Worm (Caenorhabditis elegans) whole organism, L4 larva: ENCODE measurements around the gene hira-1.

Experiments used
- D1046.2 ChIP-seq: fragments of 200-800 bp; sonication (Bioruptor generic); IDR thresholded peaks from 2 replicates; pipeline ENCODE4 v1.3.6; 2022; ENCODE audit warnings: missing genetic modification characterization, missing compliant biosample characterization
- F10B5.3 ChIP-seq: sonication (generic microtip); optimal IDR thresholded peaks from 2 replicates; lab custom pipeline; 2016; ENCODE audit warnings: mild to moderate bottlenecking, missing genetic modification characterization, missing compliant biosample characterization
- F37D6.2 ChIP-seq: sonication (generic microtip); optimal IDR thresholded peaks from 2 replicates; lab custom pipeline; 2016; ENCODE audit warnings: mild to moderate bottlenecking, missing genetic modification characterization, missing compliant biosample characterization
- R02D3.7 ChIP-seq: fragments of 150-350 bp; sonication (generic microtip); optimal IDR thresholded peaks from 3 replicates; lab custom pipeline; 2014; ENCODE audit warnings: missing biosample characterization, missing genetic modification characterization
- T20F7.1 ChIP-seq: fragments of 200-800 bp; sonication (Bioruptor generic); optimal IDR thresholded peaks from 2 replicates; lab custom pipeline; 2018; ENCODE audit warnings: mild to moderate bottlenecking, missing genetic modification characterization, missing compliant biosample characterization
- Y105C5A.15 ChIP-seq: fragments of 200-800 bp; sonication (Bioruptor generic); IDR thresholded peaks from 2 replicates; pipeline ENCODE4 v1.3.6; 2022; ENCODE audit warnings: missing genetic modification characterization, missing compliant biosample characterization
- Y48G9A.11 ChIP-seq: fragments of 200-800 bp; sonication (Bioruptor generic); IDR thresholded peaks from 2 replicates; pipeline ENCODE4 v1.3.6; 2022; ENCODE audit warnings: missing genetic modification reagents, missing genetic modification characterization, missing compliant biosample characterization
- Y5F2A.4 ChIP-seq: fragments of 200-800 bp; sonication (Bioruptor generic); optimal IDR thresholded peaks from 2 replicates; lab custom pipeline; 2018; ENCODE audit warnings: mild to moderate bottlenecking, missing genetic modification characterization, missing compliant biosample characterization
- ZK546.5 ChIP-seq, 2 experiments: sonication (generic microtip); optimal IDR thresholded peaks; 2 replicates each; lab custom pipeline; 2017; ENCODE audit warnings: missing biosample characterization in 2 of 2, missing genetic modification characterization in 2 of 2
- aly-2 ChIP-seq: sonication (generic microtip); optimal IDR thresholded peaks from 2 replicates; lab custom pipeline; 2018; ENCODE audit warnings: missing biosample characterization, missing genetic modification characterization
- ceh-20 ChIP-seq: fragments of 200-800 bp; sonication (Bioruptor generic); IDR thresholded peaks from 2 replicates; pipeline ENCODE4 v1.3.6; 2022; ENCODE audit warnings: missing genetic modification reagents, missing genetic modification characterization, missing compliant biosample characterization
- ceh-28 ChIP-seq: fragments of 150-350 bp; optimal IDR thresholded peaks from 2 replicates; lab custom pipeline; 2014; ENCODE audit warnings: missing biosample characterization, missing genetic modification reagents, missing genetic modification characterization
- ceh-62 ChIP-seq: sonication (generic microtip); optimal IDR thresholded peaks from 2 replicates; lab custom pipeline; 2017; ENCODE audit warnings: missing biosample characterization, missing genetic modification characterization
- ctbp-1 ChIP-seq: fragments of 200-800 bp; sonication (Bioruptor generic); IDR thresholded peaks from 2 replicates; pipeline ENCODE4 v1.3.6; 2022; ENCODE audit warnings: missing genetic modification reagents, missing genetic modification characterization, missing compliant biosample characterization
- daf-12 ChIP-seq: fragments of 150-350 bp; optimal IDR thresholded peaks from 2 replicates; lab custom pipeline; 2014; ENCODE audit warnings: missing biosample characterization, missing genetic modification reagents, missing genetic modification characterization
- daf-16 ChIP-seq, 3 experiments: sonication (generic microtip); optimal IDR thresholded peaks; 2 replicates each; lab custom pipeline; 2016 to 2017; ENCODE audit warnings: missing genetic modification characterization in 3 of 3, missing genetic modification reagents in 3 of 3, mild to moderate bottlenecking in 2 of 3, missing compliant biosample characterization in 2 of 3, missing biosample characterization in 1 of 3, moderate library complexity in 1 of 3
- daf-19 ChIP-seq: fragments of 200-800 bp; sonication (Bioruptor generic); conservative IDR thresholded peaks from 2 replicates; pipeline ENCODE4 v1.3.6; 2022; ENCODE audit warnings: missing genetic modification characterization, missing compliant biosample characterization
- daf-8 ChIP-seq: fragments of 200-800 bp; sonication (Bioruptor generic); IDR thresholded peaks from 2 replicates; pipeline ENCODE4 v1.3.6; 2022; ENCODE audit warnings: missing genetic modification characterization, missing compliant biosample characterization
- dmd-6 ChIP-seq: fragments of 200-800 bp; sonication (Bioruptor generic); IDR thresholded peaks from 2 replicates; pipeline ENCODE4 v1.3.6; 2022; ENCODE audit warnings: missing genetic modification reagents, missing genetic modification characterization, missing compliant biosample characterization
- dmd-8 ChIP-seq: fragments of 200-800 bp; sonication (Bioruptor generic); IDR thresholded peaks from 2 replicates; pipeline ENCODE4 v1.3.6; 2022; ENCODE audit warnings: missing genetic modification characterization, missing compliant biosample characterization
- dmd-9 ChIP-seq: fragments of 200-800 bp; sonication (Bioruptor generic); IDR thresholded peaks from 2 replicates; pipeline ENCODE4 v1.3.6; 2022; ENCODE audit warnings: missing genetic modification reagents, missing genetic modification characterization, missing compliant biosample characterization
- dpl-1 ChIP-seq: fragments of 150-350 bp; optimal IDR thresholded peaks from 2 replicates; lab custom pipeline; 2014; ENCODE audit warnings: missing biosample characterization, missing genetic modification reagents, missing genetic modification characterization
- duxl-1 ChIP-seq: sonication (generic microtip); optimal IDR thresholded peaks from 2 replicates; lab custom pipeline; 2016; ENCODE audit warnings: mild to moderate bottlenecking, missing genetic modification characterization, moderate library complexity, missing compliant biosample characterization; ENCODE audit not compliant: poor library complexity
- egl-43 ChIP-seq: fragments of 200-800 bp; sonication (Bioruptor generic); IDR thresholded peaks from 2 replicates; pipeline ENCODE4 v1.3.6; 2022; ENCODE audit warnings: missing genetic modification reagents, missing genetic modification characterization, missing compliant biosample characterization
- hif-1 ChIP-seq, 2 experiments: sonication (generic microtip); optimal IDR thresholded peaks; 2 replicates each; lab custom pipeline; 2016 to 2017; ENCODE audit warnings: missing compliant biosample characterization in 2 of 2, missing genetic modification characterization in 2 of 2, missing genetic modification reagents in 2 of 2, missing genotype in 2 of 2, mild to moderate bottlenecking in 1 of 2
- hlh-11 ChIP-seq: fragments of 200-800 bp; sonication (Bioruptor generic); optimal IDR thresholded peaks from 2 replicates; lab custom pipeline; 2018; ENCODE audit warnings: mild to moderate bottlenecking, missing genetic modification characterization, missing compliant biosample characterization
- hmg-1.1 ChIP-seq: fragments of 200-800 bp; sonication (Bioruptor generic); IDR thresholded peaks from 2 replicates; pipeline ENCODE4 v1.3.6; 2022; ENCODE audit warnings: missing genetic modification reagents, missing genetic modification characterization, missing compliant biosample characterization
- jun-1 ChIP-seq: fragments of 150-350 bp; optimal IDR thresholded peaks from 2 replicates; lab custom pipeline; 2014; ENCODE audit warnings: missing biosample characterization, missing genetic modification reagents, missing genetic modification characterization
- lin-15B ChIP-seq: fragments of 150-350 bp; sonication (generic microtip); optimal IDR thresholded peaks from 3 replicates; lab custom pipeline; 2014; ENCODE audit warnings: missing biosample characterization, missing genetic modification characterization
- lin-29 ChIP-seq: fragments of 200-800 bp; sonication (Bioruptor generic); IDR thresholded peaks from 2 replicates; pipeline ENCODE4 v1.3.6; 2022; ENCODE audit warnings: missing genetic modification reagents, missing genetic modification characterization, missing compliant biosample characterization
- lin-39 ChIP-seq: fragments of 150-350 bp; optimal IDR thresholded peaks from 2 replicates; lab custom pipeline; 2014; ENCODE audit warnings: missing biosample characterization, missing genetic modification reagents, missing genetic modification characterization
- madf-5 ChIP-seq, 2 experiments: fragments of 200-800 bp; sonication (Bioruptor generic); IDR thresholded peaks; 2 replicates each; pipeline ENCODE4 v1.3.6; 2022; ENCODE audit warnings: missing compliant biosample characterization in 2 of 2, missing genetic modification characterization in 2 of 2
- madf-9 ChIP-seq: fragments of 200-800 bp; sonication (Bioruptor generic); conservative IDR thresholded peaks from 2 replicates; pipeline ENCODE4 v1.3.6; 2022; ENCODE audit warnings: missing genetic modification reagents, missing genetic modification characterization, missing compliant biosample characterization
- mdt-29 ChIP-seq: fragments of 200-800 bp; sonication (Bioruptor generic); IDR thresholded peaks from 2 replicates; pipeline ENCODE4 v1.3.6; 2022; ENCODE audit warnings: missing genetic modification reagents, missing genetic modification characterization, missing compliant biosample characterization
- mxl-2 ChIP-seq: fragments of 200-800 bp; sonication (Bioruptor generic); conservative IDR thresholded peaks from 2 replicates; pipeline ENCODE4 v1.3.6; 2022; ENCODE audit warnings: missing genetic modification reagents, missing genetic modification characterization, missing compliant biosample characterization
- mxl-3 ChIP-seq: fragments of 200-800 bp; sonication (Bioruptor generic); optimal IDR thresholded peaks from 2 replicates; lab custom pipeline; 2018; ENCODE audit warnings: mild to moderate bottlenecking, missing genetic modification characterization, missing compliant biosample characterization
- nhr-11 ChIP-seq: fragments of 150-350 bp; optimal IDR thresholded peaks from 2 replicates; lab custom pipeline; 2014; ENCODE audit warnings: missing biosample characterization, missing genetic modification characterization
- nhr-48 ChIP-seq: sonication (generic microtip); optimal IDR thresholded peaks from 2 replicates; lab custom pipeline; 2016; ENCODE audit warnings: mild to moderate bottlenecking, missing genetic modification characterization, missing compliant biosample characterization
- nhr-6 ChIP-seq: fragments of 150-350 bp; optimal IDR thresholded peaks from 2 replicates; lab custom pipeline; 2014; ENCODE audit warnings: missing biosample characterization, missing genetic modification characterization
- nhr-76 ChIP-seq: fragments of 150-350 bp; optimal IDR thresholded peaks from 2 replicates; lab custom pipeline; 2014; ENCODE audit warnings: missing biosample characterization, missing genetic modification characterization
- pqm-1 ChIP-seq: sonication (generic microtip); optimal IDR thresholded peaks from 2 replicates; lab custom pipeline; 2017; ENCODE audit warnings: missing biosample characterization, missing genetic modification characterization
- rbr-2 ChIP-seq: sonication (generic microtip); optimal IDR thresholded peaks from 2 replicates; lab custom pipeline; 2016; ENCODE audit warnings: missing genotype, missing genetic modification characterization, missing compliant biosample characterization
- saeg-2 ChIP-seq: fragments of 200-800 bp; sonication (Bioruptor generic); IDR thresholded peaks from 2 replicates; pipeline ENCODE4 v1.3.6; 2022; ENCODE audit warnings: missing genetic modification reagents, missing genetic modification characterization, missing compliant biosample characterization
- set-16 ChIP-seq: fragments of 200-800 bp; sonication (Bioruptor generic); IDR thresholded peaks from 2 replicates; pipeline ENCODE4 v1.3.6; 2022; ENCODE audit warnings: missing genetic modification reagents, missing genetic modification characterization, missing compliant biosample characterization
- skn-1 ChIP-seq: fragments of 150-350 bp; optimal IDR thresholded peaks from 2 replicates; lab custom pipeline; 2014; ENCODE audit warnings: missing biosample characterization, missing genetic modification characterization
- snpc-4 ChIP-seq: fragments of 150-350 bp; optimal IDR thresholded peaks from 2 replicates; lab custom pipeline; 2014; ENCODE audit warnings: missing biosample characterization, missing genetic modification characterization
- tag-97 ChIP-seq: fragments of 200-800 bp; sonication (Bioruptor generic); IDR thresholded peaks from 2 replicates; pipeline ENCODE4 v1.3.6; 2022; ENCODE audit warnings: missing genetic modification characterization, missing compliant biosample characterization
- tra-1 ChIP-seq: fragments of 200-800 bp; sonication (Bioruptor generic); IDR thresholded peaks from 2 replicates; pipeline ENCODE4 v1.3.6; 2022; ENCODE audit warnings: missing genetic modification reagents, missing genetic modification characterization, missing compliant biosample characterization
- unc-130 ChIP-seq: sonication (generic microtip); optimal IDR thresholded peaks from 2 replicates; lab custom pipeline; 2016; ENCODE audit warnings: missing genetic modification reagents, missing genetic modification characterization, missing compliant biosample characterization
- vab-7 ChIP-seq: fragments of 200-800 bp; sonication (Bioruptor generic); IDR thresholded peaks from 2 replicates; pipeline ENCODE4 v1.3.6; 2022; ENCODE audit warnings: missing genetic modification reagents, missing genetic modification characterization, missing compliant biosample characterization
- zag-1 ChIP-seq: fragments of 150-350 bp; optimal IDR thresholded peaks from 2 replicates; lab custom pipeline; 2014; ENCODE audit warnings: missing biosample characterization, missing genetic modification characterization
- zfp-3 ChIP-seq: fragments of 200-800 bp; sonication (Bioruptor generic); conservative IDR thresholded peaks from 2 replicates; pipeline ENCODE4 v1.3.6; 2022; ENCODE audit warnings: missing genetic modification reagents, missing genetic modification characterization, missing compliant biosample characterization
- zip-11 ChIP-seq: fragments of 200-800 bp; sonication (Bioruptor generic); IDR thresholded peaks from 2 replicates; pipeline ENCODE4 v1.3.6; 2022; ENCODE audit warnings: missing genetic modification characterization, missing compliant biosample characterization

The hira-1 gene

DNA sequence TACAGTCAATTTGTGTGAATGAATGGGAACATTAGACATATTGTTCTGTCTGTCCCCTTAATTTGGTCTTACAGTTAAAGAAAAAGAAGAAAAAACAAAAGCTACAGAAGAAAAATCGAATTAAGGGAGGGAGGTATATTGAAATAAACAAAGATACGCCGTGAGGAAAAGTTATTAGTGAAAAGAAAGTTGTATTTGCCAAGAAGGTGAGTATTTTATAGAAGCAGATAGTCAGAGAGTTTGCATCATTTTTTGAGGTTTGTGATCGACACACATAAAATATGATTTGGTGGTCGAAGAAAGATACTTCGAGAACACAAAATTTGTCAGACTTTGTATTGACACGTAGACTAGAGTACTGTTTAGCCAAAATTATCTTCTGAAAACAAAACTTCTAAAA is 9.4 kb downstream of the hira-1 start (continued):
- TF ChIP-seq duxl-1 (no peak), daf-16 (GFP tag; optimal IDR thresholded peaks at IDR 0.05; lab: Kevin White, UChicago) (no peak), daf-16 (tag; optimal IDR thresholded peaks at IDR 0.05; lab: Kevin White, UChicago) (peak; percentile 13), aly-2 (tag; lab: Kevin White, UChicago) (no peak), F10B5.3 (tag; lab: Kevin White, UChicago) (no peak), egl-43 (GFP tag; lab: Robert Waterston, UW) (no peak), madf-5 (GFP tag; IDR thresholded peaks at IDR 0.05; lab: Robert Waterston, UW) (no peak), tra-1 (GFP tag; lab: Robert Waterston, UW) (no peak), jun-1 (tag; lab: Kevin White, UChicago) (no peak), mdt-29 (no peak), tag-97 (GFP tag; lab: Robert Waterston, UW) (no peak), zip-11 (GFP tag; lab: Robert Waterston, UW) (no peak), unc-130 (GFP tag; lab: Kevin White, UChicago) (no peak), zag-1 (tag; lab: Kevin White, UChicago) (no peak), dmd-8 (GFP tag; lab: Robert Waterston, UW) (no peak), zfp-3 (no peak), dmd-9 (GFP tag; lab: Robert Waterston, UW) (no peak), ceh-62 (tag; lab: Kevin White, UChicago) (no peak), mxl-2 (GFP tag; lab: Robert Waterston, UW) (no peak), F37D6.2 (no peak), madf-9 (GFP tag; lab: Robert Waterston, UW) (no peak), nhr-11 (tag; lab: Kevin White, UChicago) (no peak), dmd-6 (GFP tag; lab: Robert Waterston, UW) (peak; percentile 34; the same call in 1 of the 2 replicates), Y48G9A.11 (GFP tag; lab: Robert Waterston, UW) (no peak), lin-15B (tag; lab: Kevin White, UChicago) (no peak), hif-1 (tag; optimal IDR thresholded peaks at IDR 0.05; lab: Kevin White, UChicago) (peak in 1 of 2 experiments; percentile 44), hlh-11 (no peak), T20F7.1 (GFP tag; lab: Kevin White, UChicago) (peak; percentile 19), nhr-76 (tag; lab: Kevin White, UChicago) (no peak), ceh-20 (GFP tag; lab: Robert Waterston, UW) (no peak), daf-8 (GFP tag; lab: Robert Waterston, UW) (no peak), daf-12 (no peak), lin-29 (GFP tag; lab: Robert Waterston, UW) (no peak), skn-1 (tag; lab: Kevin White, UChicago) (no peak), saeg-2 (no peak), vab-7 (GFP tag; lab: Robert Waterston, UW) (no peak), hmg-1.1 (GFP tag; lab: Robert Waterston, UW) (no peak), R02D3.7 (tag; lab: Kevin White, UChicago) (no peak), ctbp-1 (GFP tag; lab: Robert Waterston, UW) (no peak), set-16 (GFP tag; lab: Robert Waterston, UW) (no peak), pqm-1 (tag; lab: Kevin White, UChicago) (peak; percentile 75), rbr-2 (tag; lab: Kevin White, UChicago) (no peak), ceh-28 (no peak), lin-39 (tag; lab: Kevin White, UChicago) (no peak), daf-19 (GFP tag; lab: Robert Waterston, UW) (no peak), ZK546.5 (tag; optimal IDR thresholded peaks at IDR 0.05; lab: Kevin White, UChicago) (no peak), D1046.2 (no peak), dpl-1 (GFP tag; lab: Kevin White, UChicago) (no peak), nhr-6 (tag; lab: Kevin White, UChicago) (no peak), Y105C5A.15 (GFP tag; lab: Robert Waterston, UW) (no peak), mxl-3 (GFP tag; lab: Kevin White, UChicago) (no peak), snpc-4 (tag; lab: Kevin White, UChicago) (no peak), Y5F2A.4 (no peak), nhr-48 (tag; lab: Kevin White, UChicago) (no peak)
